Worm (Caenorhabditis elegans) whole organism, dauer: ENCODE data around the gene F20A1.6.

Experiments
- unc-62 ChIP-seq: sonication (generic microtip); optimal IDR thresholded peaks from 2 replicates; lab custom pipeline; 2017; ENCODE audit warnings: missing biosample characterization, missing genetic modification reagents, missing genetic modification characterization

The F20A1.6 gene

ce11 chrV:7046005-7046404, 19.1 kb upstream of the F20A1.6 start, which contains the start of gene F20A1.2:
Gene F20A1.2, plus strand, starts transcription at chrV:7046305.
- TF ChIP-seq unc-62 (GFP tag; lab: Kevin White, UChicago) = no peak

ce11 chrV:7036475-7036874, 9.5 kb upstream of the F20A1.6 start, which contains the start of gene twk-11:
Gene twk-11, minus strand, starts transcription at chrV:7036575.
- no peak for TF ChIP-seq unc-62 (GFP tag; lab: Kevin White, UChicago)

ce11 chrV:7022981-7023380, 4.0 kb downstream of the F20A1.6 start:
- TF ChIP-seq unc-62 (GFP tag; lab: Kevin White, UChicago) = no peak

- no peak for TF ChIP-seq unc-62 (GFP tag; lab: Kevin White, UChicago)
Observed at ce11 chrV:7021772-7022171, 5.2 kb downstream of the F20A1.6 start, which contains the start of gene F20A1.4. Gene F20A1.4, minus strand, starts transcription at chrV:7021872.

ce11 chrV:7017059-7017458, 9.9 kb downstream of the F20A1.6 start, which contains the start of gene srsx-32:
Gene srsx-32, plus strand, starts transcription at chrV:7017359.
- no peak for TF ChIP-seq unc-62 (GFP tag; lab: Kevin White, UChicago)

ce11 chrV:7015872-7016271, 11.1 kb downstream of the F20A1.6 start, which contains the start of gene C33G8.13:
Gene C33G8.13, minus strand, starts transcription at chrV:7015972.
- TF ChIP-seq unc-62 (GFP tag; lab: Kevin White, UChicago) = no peak

- no peak for TF ChIP-seq unc-62 (GFP tag; lab: Kevin White, UChicago)
Observed at ce11 chrV:7012617-7013016, 14.3 kb downstream of the F20A1.6 start, which contains the start of gene srw-127. Gene srw-127, plus strand, starts transcription at chrV:7012917.

ce11 chrV:7009461-7009860, 17.5 kb downstream of the F20A1.6 start, which contains the start of gene C33G8.2:
Gene C33G8.2, plus strand, starts transcription at chrV:7009761.
- no peak for TF ChIP-seq unc-62 (GFP tag; lab: Kevin White, UChicago)

- TF ChIP-seq unc-62 (GFP tag; lab: Kevin White, UChicago) = no peak
Observed at ce11 chrV:7007307-7007706, 19.6 kb downstream of the F20A1.6 start, which contains the start of gene drd-10. Gene drd-10, plus strand, starts transcription at chrV:7007607.

- TF ChIP-seq unc-62 (GFP tag; lab: Kevin White, UChicago) = no peak
Observed at ce11 chrV:7005964-7006363, 21.0 kb downstream of the F20A1.6 start, which contains the start of gene spig-10. Gene spig-10, plus strand, starts transcription at chrV:7006264.

ce11 chrV:7003850-7004249, 23.1 kb downstream of the F20A1.6 start, which contains the start of gene srab-4:
Gene srab-4, plus strand, starts transcription at chrV:7004150.
- no peak for TF ChIP-seq unc-62 (GFP tag; lab: Kevin White, UChicago)

- TF ChIP-seq unc-62 (GFP tag; lab: Kevin White, UChicago) = no peak
Observed at ce11 chrV:7000734-7001133, 26.2 kb downstream of the F20A1.6 start.

- TF ChIP-seq unc-62 (GFP tag; lab: Kevin White, UChicago) = no peak
Observed at ce11 chrV:6998303-6998884, 28.6 kb downstream of the F20A1.6 start, which contains the start of gene nhr-42. Gene nhr-42, plus strand, starts transcription at chrV:6998819.

- TF ChIP-seq unc-62 (GFP tag; lab: Kevin White, UChicago) = no peak
Observed at ce11 chrV:6997041-6997552, 29.9 kb downstream of the F20A1.6 start, which contains the start of gene nhr-107. Gene nhr-107, minus strand, starts transcription at chrV:6997091.

ce11 chrV:6993999-6994398, 33.0 kb downstream of the F20A1.6 start:
- TF ChIP-seq unc-62 (GFP tag; lab: Kevin White, UChicago) = no peak

ce11 chrV:6991771-6992170, 35.2 kb downstream of the F20A1.6 start, which contains the start of gene nhr-162:
Gene nhr-162, minus strand, starts transcription at chrV:6991871.
- no peak for TF ChIP-seq unc-62 (GFP tag; lab: Kevin White, UChicago)
